Fruit fly (Drosophila melanogaster) whole organism, embryonic: ENCODE results near the gene CG15741.

ENCODE experiments used
- Awh ChIP-seq: fragments of 200-800 bp; sonication (Bioruptor generic); IDR thresholded peaks from 2 replicates; pipeline ENCODE4, ENCODE4 v1.3.6; 2022; ENCODE audit warnings: missing biosample characterization, missing genetic modification characterization
- B-H2 ChIP-seq: fragments of 200-800 bp; sonication (Bioruptor generic); optimal IDR thresholded peaks from 2 replicates; lab custom pipeline; 2018; ENCODE audit warnings: missing biosample characterization, mild to moderate bottlenecking, missing genetic modification characterization
- CG11093 ChIP-seq: fragments of 200-800 bp; sonication (Bioruptor generic); IDR thresholded peaks from 3 replicates; pipeline ENCODE4 v1.3.6; 2022; ENCODE audit warnings: missing biosample characterization, missing genetic modification characterization
- CG12104 ChIP-seq: fragments of 200-800 bp; sonication (Bioruptor generic); optimal IDR thresholded peaks from 3 replicates; lab custom pipeline; 2016; ENCODE audit warnings: missing biosample characterization, missing genetic modification characterization
- CG12659 ChIP-seq: fragments of 200-800 bp; sonication (Bioruptor generic); optimal IDR thresholded peaks from 3 replicates; lab custom pipeline; 2017; ENCODE audit warnings: mild to moderate bottlenecking, missing biosample characterization, missing genetic modification reagents, missing genetic modification characterization
- CG12744 ChIP-seq: fragments of 200-800 bp; sonication (Bioruptor generic); optimal IDR thresholded peaks from 2 replicates; lab custom pipeline; 2016; ENCODE audit warnings: missing biosample characterization, missing genetic modification characterization
- CG15011 ChIP-seq: fragments of 200-800 bp; sonication (Bioruptor generic); optimal IDR thresholded peaks from 3 replicates; lab custom pipeline; 2018; ENCODE audit warnings: missing biosample characterization, mild to moderate bottlenecking, missing genetic modification characterization
- CG18262 ChIP-seq: fragments of 200-800 bp; optimal IDR thresholded peaks from 3 replicates; lab custom pipeline; 2019; ENCODE audit warnings: missing biosample characterization, mild to moderate bottlenecking, missing genetic modification characterization, moderate library complexity
- CG4328 ChIP-seq: fragments of 200-800 bp; sonication (Bioruptor generic); optimal IDR thresholded peaks from 3 replicates; lab custom pipeline; 2017; ENCODE audit warnings: missing biosample characterization, missing genetic modification reagents, missing genetic modification characterization
- CG7987 ChIP-seq: fragments of 200-800 bp; sonication (Bioruptor generic); optimal IDR thresholded peaks from 2 replicates; lab custom pipeline; 2018; ENCODE audit warnings: missing biosample characterization, mild to moderate bottlenecking, missing genetic modification characterization, moderate library complexity
- CG8765 ChIP-seq: fragments of 200-800 bp; sonication (Bioruptor generic); IDR thresholded peaks from 2 replicates; pipeline ENCODE4 v1.3.6; 2022; ENCODE audit warnings: missing biosample characterization, missing genetic modification characterization
- CG8924 ChIP-seq: fragments of 200-800 bp; optimal IDR thresholded peaks from 3 replicates; lab custom pipeline; 2019; ENCODE audit warnings: missing biosample characterization, mild to moderate bottlenecking, missing genetic modification characterization, moderate library complexity
- CG9437 ChIP-seq: fragments of 200-800 bp; sonication (Bioruptor generic); optimal IDR thresholded peaks from 2 replicates; lab custom pipeline; 2018; ENCODE audit warnings: missing biosample characterization, mild to moderate bottlenecking, missing genetic modification characterization
- CrebB ChIP-seq: fragments of 200-800 bp; sonication (Bioruptor generic); optimal IDR thresholded peaks from 3 replicates; lab custom pipeline; 2018; ENCODE audit warnings: missing biosample characterization, mild to moderate bottlenecking, missing genetic modification characterization
- D ChIP-seq, 2 experiments: fragments of 200-800 bp in 1 of 2; fragments of >200 bp in 1 of 2; sonication (Bioruptor generic) in 1 of 2; optimal IDR thresholded peaks; 2 replicates in 1 of 2; 3 replicates in 1 of 2; lab custom pipeline; 2017; ENCODE audit warnings: mild to moderate bottlenecking in 1 of 2, missing biosample characterization in 1 of 2, missing genetic modification characterization in 1 of 2, missing genetic modification reagents in 1 of 2
- Doc2 ChIP-seq: fragments of 200-800 bp; sonication (Bioruptor generic); IDR thresholded peaks from 2 replicates; pipeline ENCODE4 v1.3.6; 2022; ENCODE audit warnings: missing biosample characterization, missing genetic modification characterization
- Elba2 ChIP-seq: fragments of 200-800 bp; sonication (Bioruptor generic); optimal IDR thresholded peaks from 3 replicates; lab custom pipeline; 2016; ENCODE audit warnings: missing biosample characterization, missing genetic modification characterization
- Ets97D ChIP-seq: fragments of 200-800 bp; sonication (Bioruptor generic); optimal IDR thresholded peaks from 3 replicates; lab custom pipeline; 2016; ENCODE audit warnings: missing biosample characterization, missing genetic modification characterization
- Fer3 ChIP-seq: fragments of 200-800 bp; sonication (Bioruptor generic); optimal IDR thresholded peaks from 2 replicates; lab custom pipeline; 2018; ENCODE audit warnings: missing biosample characterization, mild to moderate bottlenecking, missing genetic modification characterization, moderate library complexity
- HLH54F ChIP-seq: fragments of 200-800 bp; sonication (Bioruptor generic); optimal IDR thresholded peaks from 3 replicates; lab custom pipeline; 2016; ENCODE audit warnings: missing biosample characterization, missing genetic modification characterization
- HmgZ ChIP-seq: fragments of 200-800 bp; sonication (Bioruptor generic); optimal IDR thresholded peaks from 2 replicates; lab custom pipeline; 2018; ENCODE audit warnings: missing biosample characterization, mild to moderate bottlenecking, missing genetic modification characterization
- Hr78 ChIP-seq, 2 experiments: fragments of 200-800 bp in 1 of 2; fragments of >200 bp in 1 of 2; sonication (Bioruptor generic) in 1 of 2; optimal IDR thresholded peaks; 2 replicates each; lab custom pipeline; 2017 to 2019; ENCODE audit warnings: missing biosample characterization in 2 of 2, missing genetic modification characterization in 2 of 2, mild to moderate bottlenecking in 1 of 2, moderate library complexity in 1 of 2
- MESR4 ChIP-seq: fragments of 200-800 bp; sonication (Bioruptor generic); optimal IDR thresholded peaks from 2 replicates; lab custom pipeline; 2018; ENCODE audit warnings: missing biosample characterization, mild to moderate bottlenecking, missing genetic modification characterization, moderate library complexity
- NC2α ChIP-seq: fragments of 200-800 bp; sonication (Bioruptor generic); optimal IDR thresholded peaks from 2 replicates; lab custom pipeline; 2016; ENCODE audit warnings: missing biosample characterization, missing genetic modification characterization
- Optix ChIP-seq: fragments of 200-800 bp; sonication (Bioruptor generic); IDR thresholded peaks from 3 replicates; pipeline ENCODE4 v1.3.6; 2022; ENCODE audit warnings: missing biosample characterization, missing genetic modification characterization
- Ptx1 ChIP-seq: fragments of 200-800 bp; sonication (Bioruptor generic); IDR thresholded peaks from 2 replicates; pipeline ENCODE4 v1.3.6; 2022; ENCODE audit warnings: missing biosample characterization, missing genetic modification characterization
- Ravus ChIP-seq: fragments of 200-800 bp; sonication (Bioruptor generic); IDR thresholded peaks from 2 replicates; pipeline ENCODE4 v1.3.6; 2022; ENCODE audit warnings: missing biosample characterization, missing genetic modification characterization
- Spps ChIP-seq: fragments of 200-800 bp; sonication (Bioruptor generic); optimal IDR thresholded peaks from 2 replicates; lab custom pipeline; 2018; ENCODE audit warnings: missing biosample characterization, mild to moderate bottlenecking, missing genetic modification characterization
- Trl ChIP-seq, 3 experiments: fragments of >200 bp in 2 of 3; fragments of 200-800 bp in 1 of 3; sonication (Bioruptor generic) in 1 of 3; optimal IDR thresholded peaks; 2 replicates in 1 of 3; 3 replicates in 2 of 3; lab custom pipeline; 2016 to 2017; ENCODE audit warnings: missing biosample characterization in 1 of 3, missing genetic modification characterization in 1 of 3
- Vsx1 ChIP-seq: fragments of 200-800 bp; sonication (Bioruptor generic); optimal IDR thresholded peaks from 2 replicates; lab custom pipeline; 2017; ENCODE audit warnings: missing biosample characterization, mild to moderate bottlenecking, missing genetic modification characterization, missing genetic modification reagents
- al ChIP-seq: fragments of 200-800 bp; sonication (Bioruptor generic); IDR thresholded peaks from 2 replicates; pipeline ENCODE4 v1.3.6; 2022; ENCODE audit warnings: missing biosample characterization, missing genetic modification characterization
- corto ChIP-seq: fragments of 200-800 bp; sonication (Bioruptor generic); optimal IDR thresholded peaks from 2 replicates; lab custom pipeline; 2016; ENCODE audit warnings: missing biosample characterization, mild to moderate bottlenecking, missing genetic modification characterization, moderate library complexity
- dan ChIP-seq: fragments of 200-800 bp; sonication (Bioruptor generic); IDR thresholded peaks from 2 replicates; pipeline ENCODE4 v1.3.6; 2022; ENCODE audit warnings: missing biosample characterization, missing genetic modification characterization
- dmrt99B ChIP-seq: fragments of 200-800 bp; sonication (Bioruptor generic); optimal IDR thresholded peaks from 2 replicates; lab custom pipeline; 2018; ENCODE audit warnings: missing biosample characterization, mild to moderate bottlenecking, missing genetic modification characterization, moderate library complexity
- dpn ChIP-seq, 2 experiments: fragments of 200-800 bp; sonication (Bioruptor generic); optimal IDR thresholded peaks; 3 replicates each; lab custom pipeline; 2016; ENCODE audit warnings: missing biosample characterization in 2 of 2, missing genetic modification characterization in 2 of 2
- eve ChIP-seq, 2 experiments: fragments of >200 bp; optimal IDR thresholded peaks; 2 replicates each; lab custom pipeline; 2017; ENCODE audit warnings: missing biosample characterization in 2 of 2, missing genetic modification characterization in 2 of 2
- fru ChIP-seq: fragments of >200 bp; optimal IDR thresholded peaks from 2 replicates; lab custom pipeline; 2017
- ham ChIP-seq: fragments of 200-800 bp; sonication (Bioruptor generic); IDR thresholded peaks from 2 replicates; pipeline ENCODE4 v1.3.6; 2022; ENCODE audit warnings: missing biosample characterization, missing genetic modification characterization
- odd ChIP-seq: fragments of 200-800 bp; sonication (Bioruptor generic); optimal IDR thresholded peaks from 2 replicates; lab custom pipeline; 2017; ENCODE audit warnings: missing biosample characterization, mild to moderate bottlenecking, missing genetic modification characterization
- pb ChIP-seq: fragments of 200-800 bp; sonication (Bioruptor generic); optimal IDR thresholded peaks from 3 replicates; lab custom pipeline; 2016; ENCODE audit warnings: missing biosample characterization, missing genetic modification characterization
- pita ChIP-seq: fragments of 200-800 bp; sonication (Bioruptor generic); optimal IDR thresholded peaks from 2 replicates; lab custom pipeline; 2017; ENCODE audit warnings: missing biosample characterization, mild to moderate bottlenecking, missing genetic modification characterization
- pnt ChIP-seq: fragments of 200-800 bp; sonication (Bioruptor generic); optimal IDR thresholded peaks from 3 replicates; lab custom pipeline; 2016; ENCODE audit warnings: missing biosample characterization, missing genetic modification characterization
- pros ChIP-seq: fragments of 200-800 bp; sonication (Bioruptor generic); optimal IDR thresholded peaks from 3 replicates; lab custom pipeline; 2019; ENCODE audit warnings: missing biosample characterization, mild to moderate bottlenecking, missing genetic modification characterization, moderate library complexity
- sisA ChIP-seq: fragments of 200-800 bp; sonication (Bioruptor generic); IDR thresholded peaks from 2 replicates; pipeline ENCODE4 v1.3.6; 2022; ENCODE audit warnings: missing biosample characterization, missing genetic modification characterization
- ssp ChIP-seq: fragments of 200-800 bp; sonication (Bioruptor generic); IDR thresholded peaks from 2 replicates; pipeline ENCODE4 v1.3.6; 2022; ENCODE audit warnings: missing biosample characterization, missing genetic modification characterization
- tx ChIP-seq: fragments of 200-800 bp; sonication (Bioruptor generic); optimal IDR thresholded peaks from 2 replicates; lab custom pipeline; 2016; ENCODE audit warnings: missing biosample characterization, missing genetic modification characterization
- wdn ChIP-seq: fragments of 200-800 bp; sonication (Bioruptor generic); IDR thresholded peaks from 2 replicates; pipeline ENCODE4 v1.3.6; 2022; ENCODE audit warnings: missing biosample characterization, missing genetic modification characterization
- wek ChIP-seq: fragments of 200-800 bp; sonication (Bioruptor generic); optimal IDR thresholded peaks from 3 replicates; lab custom pipeline; 2018; ENCODE audit warnings: missing biosample characterization, mild to moderate bottlenecking, missing genetic modification characterization, moderate library complexity
- zen ChIP-seq: fragments of 200-800 bp; sonication (Bioruptor generic); optimal IDR thresholded peaks from 3 replicates; lab custom pipeline; 2018; ENCODE audit warnings: missing biosample characterization, mild to moderate bottlenecking, missing genetic modification characterization, moderate library complexity

CG15741 gene

DNA sequence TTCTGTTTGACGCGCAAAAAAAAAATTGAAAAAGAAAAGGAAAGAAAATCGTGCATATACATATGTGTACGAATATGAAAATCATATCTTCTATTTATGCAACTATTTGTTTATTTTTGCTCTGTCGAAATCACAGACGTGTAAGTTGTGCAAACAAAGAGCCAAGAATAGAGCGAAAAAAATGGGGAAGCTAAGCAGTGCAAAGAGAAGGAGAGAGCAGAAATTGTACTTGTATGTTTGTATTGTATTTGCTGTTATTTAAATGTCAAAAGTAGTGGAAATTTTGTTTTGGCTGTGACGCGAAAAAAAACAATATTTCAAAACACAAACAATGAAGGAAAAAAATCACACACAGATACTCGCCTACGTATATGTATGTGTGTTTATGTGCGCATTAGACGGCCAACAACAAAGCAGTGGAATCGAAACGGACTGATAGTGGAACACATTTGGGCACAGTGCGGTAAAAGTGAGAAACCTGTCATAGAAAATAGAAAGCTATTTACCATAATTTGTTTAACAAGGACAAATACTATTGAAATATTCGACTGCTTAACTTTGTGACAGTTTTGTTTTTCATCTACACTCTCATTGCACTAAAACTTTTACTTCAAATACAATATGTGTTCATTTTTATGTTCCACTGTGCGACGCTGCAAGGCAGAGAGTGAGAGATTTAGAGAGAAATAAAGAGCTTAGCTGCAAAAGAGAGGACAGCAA, 19.6 kb downstream of the CG15741 start (continued):
- TF ChIP-seq odd (peak; percentile 91), corto (GFP tag; lab: Kevin White, UChicago) (peak; percentile 90), ham (GFP tag; lab: Robert Waterston, UW) (peak; percentile 47; the same call in 1 of the 2 replicates), CG12104 (GFP tag; lab: Kevin White, UChicago) (peak; percentile 82), CG9437 (GFP tag; lab: Kevin White, UChicago) (peak; percentile 86), B-H2 (GFP tag; lab: Kevin White, UChicago) (peak; percentile 69), pros (GFP tag; lab: Kevin White, UChicago) (peak; percentile 49), Hr78 (GFP tag; optimal IDR thresholded peaks at IDR 0.05; lab: Kevin White, UChicago) (peak in 1 of 2 experiments; percentile 75), ssp (peak; percentile 84), sisA (GFP tag; lab: Robert Waterston, UW) (peak; percentile 93), D (optimal IDR thresholded peaks at IDR 0.05; lab: Kevin White, UChicago) (no peak), D (GFP tag; optimal IDR thresholded peaks at IDR 0.05; lab: Kevin White, UChicago) (peak; percentile 91), CG4328 (peak; percentile 86), Optix (peak; percentile 94), Ets97D (GFP tag; lab: Kevin White, UChicago) (peak; percentile 76), CG11093 (peak; percentile 86), fru (lab: Kevin White, UChicago) (no peak), MESR4 (peak; percentile 52), CG8924 (tag; lab: Kevin White, UChicago) (peak; percentile 96), Awh (GFP tag; lab: Robert Waterston, UW) (peak; percentile 96), Ptx1 (peak; percentile 95), dpn (GFP tag; optimal IDR thresholded peaks at IDR 0.05; lab: Kevin White, UChicago) (peak; percentile 95 to 96), dan (GFP tag; lab: Robert Waterston, UW) (no peak; the same call in 1 of the 2 replicates), zen (tag; lab: Kevin White, UChicago) (peak; percentile 82), pita (no peak), Fer3 (tag; lab: Kevin White, UChicago) (peak; percentile 92), NC2α (peak; percentile 90), dmrt99B (tag; lab: Kevin White, UChicago) (peak; percentile 97), Ravus (GFP tag; lab: Robert Waterston, UW) (peak; percentile 73), CG8765 (GFP tag; lab: Robert Waterston, UW) (peak; percentile 91), pb (GFP tag; lab: Kevin White, UChicago) (peak; percentile 93), wdn (GFP tag; lab: Robert Waterston, UW) (peak; percentile 88), CG15011 (peak; percentile 87), CG18262 (tag; lab: Kevin White, UChicago) (peak; percentile 95), Trl (optimal IDR thresholded peaks at IDR 0.05; lab: Kevin White, UChicago) (peak in 1 of 2 experiments; percentile 87), Trl (GFP tag; optimal IDR thresholded peaks at IDR 0.05; lab: Kevin White, UChicago) (peak; percentile 96), HmgZ (tag; lab: Kevin White, UChicago) (peak; percentile 95), Vsx1 (GFP tag; lab: Kevin White, UChicago) (peak; percentile 89), CrebB (tag; lab: Kevin White, UChicago) (peak; percentile 91), tx (GFP tag; lab: Kevin White, UChicago) (peak; percentile 95), Spps (tag; lab: Kevin White, UChicago) (peak; percentile 93), CG12744 (GFP tag; lab: Kevin White, UChicago) (peak; percentile 91), eve (GFP tag; optimal IDR thresholded peaks at IDR 0.05; lab: Kevin White, UChicago) (peak in 1 of 2 experiments; percentile 98), Elba2 (GFP tag; lab: Kevin White, UChicago) (peak; percentile 21), CG12659 (GFP tag; lab: Kevin White, UChicago) (peak; percentile 95), CG7987 (GFP tag; lab: Kevin White, UChicago) (peak; percentile 81), Doc2 (GFP tag; lab: Robert Waterston, UW) (peak; percentile 72), HLH54F (GFP tag; lab: Kevin White, UChicago) (peak; percentile 92), wek (GFP tag; lab: Kevin White, UChicago) (peak; percentile 89), al (GFP tag; lab: Robert Waterston, UW) (peak; percentile 87), pnt (GFP tag; lab: Kevin White, UChicago) (peak; percentile 93)
